Worm (Caenorhabditis elegans) whole organism, L3 larva: ENCODE data around the gene C01G12.16.

ENCODE experiments used
- lin-15B ChIP-seq: fragments of 150-350 bp; optimal IDR thresholded peaks from 2 replicates; lab custom pipeline; 2014; ENCODE audit warnings: missing biosample characterization, missing genetic modification characterization
- lin-39 ChIP-seq: fragments of 150-350 bp; optimal IDR thresholded peaks from 2 replicates; lab custom pipeline; 2018; ENCODE audit warnings: missing biosample characterization, missing genetic modification reagents, missing genetic modification characterization

ce11 chrIII:4172210-4172609 is 11.2 kb downstream of the C01G12.16 start:
- no peak for TF ChIP-seq lin-15B (tag; lab: Kevin White, UChicago)
- no peak for TF ChIP-seq lin-39 (tag; lab: Kevin White, UChicago)
